Fruit fly (Drosophila melanogaster): ENCODE data around the gene Hipk.

The Hipk gene

DNA sequence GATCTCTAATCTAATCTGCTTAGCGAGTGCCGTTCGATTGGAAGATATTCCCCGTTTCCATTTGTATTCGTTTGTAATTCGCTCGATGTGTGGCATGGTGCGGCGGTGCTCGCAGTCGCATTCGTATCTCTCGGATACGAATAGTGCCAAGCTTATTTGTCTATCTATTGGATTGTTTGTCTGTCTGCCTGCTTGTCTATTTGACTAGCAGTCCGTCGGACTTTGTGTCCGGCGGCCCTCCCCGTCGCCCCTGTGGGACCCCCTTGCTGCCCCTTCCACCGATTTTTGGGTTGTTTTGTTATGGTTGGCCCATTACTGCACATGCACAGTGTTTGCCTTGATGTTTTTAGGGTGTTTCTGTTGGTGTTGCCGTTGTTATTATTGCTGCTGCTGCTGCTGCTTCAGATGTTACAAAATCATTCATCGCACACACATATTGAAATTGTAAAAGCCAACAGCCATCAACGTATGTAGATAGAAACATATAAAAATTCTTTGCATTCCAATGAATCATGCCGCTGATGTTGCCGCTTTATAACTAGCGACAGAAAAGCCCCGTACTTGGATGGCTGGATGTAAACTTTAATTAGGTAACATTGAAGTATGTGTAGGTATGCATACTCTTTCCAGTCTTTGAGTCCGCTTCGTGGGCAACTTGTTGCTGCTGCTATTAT is 72.0 kb downstream of the Hipk start (continued):
- TF ChIP-seq CG9876 (GFP tag; optimal IDR thresholded peaks at IDR 0.05) = no peak
- no peak for TF ChIP-seq Six4 (GFP tag; optimal IDR thresholded peaks at IDR 0.05)
- TF ChIP-seq unpg (GFP tag; optimal IDR thresholded peaks at IDR 0.05) = peak; percentile 16
- 0 out of 3 replicates have a peak, but pooled peaks have one; percentile 12 for TF ChIP-seq CG34224 (GFP tag; IDR thresholded peaks at IDR 0.05; ENCODE audit: partially characterized antibody)
- TF ChIP-seq en (GFP tag; optimal IDR thresholded peaks at IDR 0.05) = no peak
- TF ChIP-seq Doc3 (GFP tag; IDR thresholded peaks at IDR 0.05; ENCODE audit: partially characterized antibody) = no peak
- peak; percentile 16 for TF ChIP-seq CG11723 (GFP tag; optimal IDR thresholded peaks at IDR 0.05)
- no peak for TF ChIP-seq Dfd (GFP tag; optimal IDR thresholded peaks at IDR 0.05)
- TF ChIP-seq CG14965 (GFP tag; optimal IDR thresholded peaks at IDR 0.05; ENCODE audit: borderline replicate concordance) = no peak
- no peak for TF ChIP-seq CG18262 (tag; optimal IDR thresholded peaks at IDR 0.05)
- no peak for TF ChIP-seq dimm (GFP tag; IDR thresholded peaks at IDR 0.05)
- TF ChIP-seq CG15514 (GFP tag; optimal IDR thresholded peaks at IDR 0.05) = peak; percentile 11
- no peak for TF ChIP-seq jing (GFP tag; optimal IDR thresholded peaks at IDR 0.05)
- TF ChIP-seq CG17568 (GFP tag; optimal IDR thresholded peaks at IDR 0.05) = peak; percentile 36
- TF ChIP-seq Adf1 (GFP tag; IDR thresholded peaks at IDR 0.05) = no peak
- TF ChIP-seq CG32532 (GFP tag; IDR thresholded peaks at IDR 0.05) = no peak
- TF ChIP-seq pita (GFP tag; optimal IDR thresholded peaks at IDR 0.05) = no peak
- peak in 1 of 2 experiments; percentile 41 for TF ChIP-seq bsh (GFP tag; optimal IDR thresholded peaks at IDR 0.05)
- no peak for TF ChIP-seq CG15073 (GFP tag; optimal IDR thresholded peaks at IDR 0.05)
- TF ChIP-seq CG2678 (tag; optimal IDR thresholded peaks at IDR 0.05) = peak; percentile 21
- peak; percentile 41; the same call in 1 of the 2 replicates for TF ChIP-seq CG9932 (GFP tag; IDR thresholded peaks at IDR 0.05)
- no peak for TF ChIP-seq Lim3 (GFP tag; IDR thresholded peaks at IDR 0.05)
- no peak for TF ChIP-seq grau (tag; optimal IDR thresholded peaks at IDR 0.05)
- TF ChIP-seq Sox102F (GFP tag; optimal IDR thresholded peaks at IDR 0.05) = peak; percentile 28
- TF ChIP-seq ap (GFP tag; IDR thresholded peaks at IDR 0.05) = 0 out of 2 replicates have a peak, but pooled peaks have one; percentile 9
- TF ChIP-seq Dip2 (GFP tag; IDR thresholded peaks at IDR 0.05) = no peak
- TF ChIP-seq Atf3 (GFP tag; optimal IDR thresholded peaks at IDR 0.05) = no peak
- TF ChIP-seq CG1233 (GFP tag; optimal IDR thresholded peaks at IDR 0.05) = no peak
- peak; percentile 95 for TF ChIP-seq crol (GFP tag; IDR thresholded peaks at IDR 0.05)
- no peak for TF ChIP-seq dan (GFP tag; IDR thresholded peaks at IDR 0.05)
- TF ChIP-seq CG3407 (GFP tag; optimal IDR thresholded peaks at IDR 0.05) = peak; percentile 39
- no peak for TF ChIP-seq CG15011 (GFP tag; optimal IDR thresholded peaks at IDR 0.05)
- no peak for TF ChIP-seq D (optimal IDR thresholded peaks at IDR 0.05)
- no peak for TF ChIP-seq D (GFP tag; optimal IDR thresholded peaks at IDR 0.05)
- no peak for TF ChIP-seq Dref (GFP tag; IDR thresholded peaks at IDR 0.05)
- peak; percentile 4 for TF ChIP-seq Blimp-1 (GFP tag; optimal IDR thresholded peaks at IDR 0.05)
- no peak for TF ChIP-seq CkIIα-i1 (GFP tag; IDR thresholded peaks at IDR 0.05)
- no peak for TF ChIP-seq CG6683 (GFP tag; optimal IDR thresholded peaks at IDR 0.05)
- TF ChIP-seq Ssrp (tag; optimal IDR thresholded peaks at IDR 0.05) = no peak
- peak; percentile 73 for TF ChIP-seq CG6813 (GFP tag; optimal IDR thresholded peaks at IDR 0.05)
- no peak for TF ChIP-seq Pdp1 (GFP tag; optimal IDR thresholded peaks at IDR 0.05)
- peak; percentile 7 for TF ChIP-seq bcd (GFP tag; optimal IDR thresholded peaks at IDR 0.05)
- TF ChIP-seq zfh2 (GFP tag; optimal IDR thresholded peaks at IDR 0.05) = no peak
- no peak for TF ChIP-seq Dip3 (GFP tag; optimal IDR thresholded peaks at IDR 0.05)
- no peak for TF ChIP-seq Antp (GFP tag; optimal IDR thresholded peaks at IDR 0.05)
- TF ChIP-seq gcm (GFP tag; optimal IDR thresholded peaks at IDR 0.05) = peak; percentile 18
- no peak for TF ChIP-seq YL-1 (GFP tag; optimal IDR thresholded peaks at IDR 0.05)
- TF ChIP-seq salm (tag; optimal IDR thresholded peaks at IDR 0.05) = peak; percentile 38
- TF ChIP-seq CG8924 (tag; optimal IDR thresholded peaks at IDR 0.05) = no peak

Measured in whole organism, embryonic.